Fruit fly (Drosophila melanogaster) whole organism, embryonic: ENCODE results near the gene CG17752.

Source experiments
- ATbp ChIP-seq: fragments of 200-800 bp; sonication (Bioruptor generic); optimal IDR thresholded peaks from 2 replicates; lab custom pipeline; 2017; ENCODE audit warnings: missing biosample characterization, mild to moderate bottlenecking, missing genetic modification characterization, missing genetic modification reagents
- Abd-B ChIP-seq: fragments of 200-800 bp; sonication (Bioruptor generic); optimal IDR thresholded peaks from 2 replicates; lab custom pipeline; 2018; ENCODE audit warnings: missing biosample characterization, mild to moderate bottlenecking, missing genetic modification characterization, moderate library complexity
- CG10462 ChIP-seq: fragments of 200-800 bp; sonication (Bioruptor generic); optimal IDR thresholded peaks from 2 replicates; lab custom pipeline; 2016; ENCODE audit warnings: missing biosample characterization, missing genetic modification characterization
- CG10979 ChIP-seq: fragments of 200-800 bp; sonication (Bioruptor generic); optimal IDR thresholded peaks from 2 replicates; lab custom pipeline; 2018; ENCODE audit warnings: missing biosample characterization, mild to moderate bottlenecking, missing genetic modification characterization, moderate library complexity
- CG11093 ChIP-seq: fragments of 200-800 bp; sonication (Bioruptor generic); IDR thresholded peaks from 3 replicates; pipeline ENCODE4 v1.3.6; 2022; ENCODE audit warnings: missing biosample characterization, missing genetic modification characterization
- CG11504 ChIP-seq: fragments of 200-800 bp; sonication (Bioruptor generic); optimal IDR thresholded peaks from 3 replicates; lab custom pipeline; 2019; ENCODE audit warnings: missing biosample characterization, mild to moderate bottlenecking, missing genetic modification characterization, moderate library complexity
- CG12391 ChIP-seq: fragments of 200-800 bp; sonication (Bioruptor generic); optimal IDR thresholded peaks from 3 replicates; lab custom pipeline; 2018; ENCODE audit warnings: missing biosample characterization, mild to moderate bottlenecking, missing genetic modification characterization, moderate library complexity
- CG13296 ChIP-seq: fragments of 200-800 bp; sonication (Bioruptor generic); optimal IDR thresholded peaks from 3 replicates; lab custom pipeline; 2018; ENCODE audit warnings: missing biosample characterization, mild to moderate bottlenecking, missing genetic modification characterization
- CG13424 ChIP-seq: fragments of 200-800 bp; sonication (Bioruptor generic); optimal IDR thresholded peaks from 2 replicates; lab custom pipeline; 2019; ENCODE audit warnings: missing biosample characterization, mild to moderate bottlenecking, missing genetic modification characterization, moderate library complexity
- CG13775 ChIP-seq: fragments of 200-800 bp; sonication (Bioruptor generic); optimal IDR thresholded peaks from 3 replicates; lab custom pipeline; 2017; ENCODE audit warnings: missing biosample characterization, mild to moderate bottlenecking, missing genetic modification characterization
- CG15011 ChIP-seq: fragments of 200-800 bp; sonication (Bioruptor generic); optimal IDR thresholded peaks from 3 replicates; lab custom pipeline; 2018; ENCODE audit warnings: missing biosample characterization, mild to moderate bottlenecking, missing genetic modification characterization
- CG15514 ChIP-seq: fragments of 200-800 bp; sonication (Bioruptor generic); optimal IDR thresholded peaks from 3 replicates; lab custom pipeline; 2017; ENCODE audit warnings: missing biosample characterization, missing genetic modification characterization, mild to moderate bottlenecking, moderate library complexity, missing genetic modification reagents
- CG1602 ChIP-seq: fragments of 200-800 bp; sonication (Bioruptor generic); optimal IDR thresholded peaks from 3 replicates; lab custom pipeline; 2016; ENCODE audit warnings: missing biosample characterization, missing genetic modification characterization
- CG1647 ChIP-seq: fragments of 200-800 bp; sonication (Bioruptor generic); optimal IDR thresholded peaks from 3 replicates; lab custom pipeline; 2016; ENCODE audit warnings: missing biosample characterization, missing genetic modification characterization
- CG16779 ChIP-seq: fragments of 200-800 bp; sonication (Bioruptor generic); IDR thresholded peaks from 2 replicates; pipeline ENCODE4 v1.3.6; 2022; ENCODE audit warnings: missing biosample characterization, missing genetic modification characterization
- CG17361 ChIP-seq: fragments of 200-800 bp; sonication (Bioruptor generic); IDR thresholded peaks from 3 replicates; pipeline ENCODE4 v1.3.6; 2022; ENCODE audit warnings: missing biosample characterization, missing genetic modification characterization
- CG2116 ChIP-seq: fragments of 200-800 bp; sonication (Bioruptor generic); optimal IDR thresholded peaks from 3 replicates; lab custom pipeline; 2018; ENCODE audit warnings: missing biosample characterization, mild to moderate bottlenecking, missing genetic modification characterization
- CG2712 ChIP-seq: fragments of 200-800 bp; optimal IDR thresholded peaks from 3 replicates; lab custom pipeline; 2019; ENCODE audit warnings: missing biosample characterization, mild to moderate bottlenecking, missing genetic modification characterization, moderate library complexity
- CG3847 ChIP-seq: fragments of 200-800 bp; sonication (Bioruptor generic); IDR thresholded peaks from 2 replicates; pipeline ENCODE4 v1.3.6; 2022; ENCODE audit warnings: missing biosample characterization, missing genetic modification characterization
- CG4820 ChIP-seq: fragments of 200-800 bp; sonication (Bioruptor generic); optimal IDR thresholded peaks from 3 replicates; lab custom pipeline; 2016; ENCODE audit warnings: missing biosample characterization, missing genetic modification characterization
- CG5245 ChIP-seq: fragments of 200-800 bp; sonication (Bioruptor generic); optimal IDR thresholded peaks from 3 replicates; lab custom pipeline; 2016; ENCODE audit warnings: missing biosample characterization, missing genetic modification characterization
- CG8281 ChIP-seq: fragments of 200-800 bp; sonication (Bioruptor generic); optimal IDR thresholded peaks from 2 replicates; lab custom pipeline; 2018; ENCODE audit warnings: missing biosample characterization, mild to moderate bottlenecking, missing genetic modification characterization, moderate library complexity
- CG8388 ChIP-seq: fragments of 200-800 bp; sonication (Bioruptor generic); optimal IDR thresholded peaks from 2 replicates; lab custom pipeline; 2019; ENCODE audit warnings: missing biosample characterization, mild to moderate bottlenecking, missing genetic modification characterization, moderate library complexity
- CG9817 ChIP-seq: fragments of 200-800 bp; sonication (Bioruptor generic); optimal IDR thresholded peaks from 2 replicates; lab custom pipeline; 2018; ENCODE audit warnings: missing biosample characterization, mild to moderate bottlenecking, missing genetic modification characterization, moderate library complexity
- CTCF ChIP-seq: fragments of 200-800 bp; sonication (Bioruptor generic); optimal IDR thresholded peaks from 2 replicates; lab custom pipeline; 2017; ENCODE audit warnings: missing biosample characterization, mild to moderate bottlenecking, missing genetic modification characterization, moderate library complexity
- CkIIα-i1 ChIP-seq: fragments of 200-800 bp; sonication (Bioruptor generic); IDR thresholded peaks from 2 replicates; pipeline ENCODE4 v1.3.6; 2022; ENCODE audit warnings: missing biosample characterization, missing genetic modification characterization
- D ChIP-seq, 2 experiments: fragments of 200-800 bp in 1 of 2; fragments of >200 bp in 1 of 2; sonication (Bioruptor generic) in 1 of 2; optimal IDR thresholded peaks; 2 replicates in 1 of 2; 3 replicates in 1 of 2; lab custom pipeline; 2017; ENCODE audit warnings: mild to moderate bottlenecking in 1 of 2, missing biosample characterization in 1 of 2, missing genetic modification characterization in 1 of 2, missing genetic modification reagents in 1 of 2
- D19B ChIP-seq: fragments of 200-800 bp; sonication (Bioruptor generic); optimal IDR thresholded peaks from 2 replicates; lab custom pipeline; 2017; ENCODE audit warnings: missing biosample characterization, mild to moderate bottlenecking, missing genetic modification characterization
- Dref ChIP-seq: fragments of 200-800 bp; sonication (Bioruptor generic); IDR thresholded peaks from 2 replicates; pipeline ENCODE4 v1.3.6; 2022; ENCODE audit warnings: missing biosample characterization, missing genetic modification characterization
- Fer1 ChIP-seq: fragments of 200-800 bp; sonication (Bioruptor generic); optimal IDR thresholded peaks from 2 replicates; lab custom pipeline; 2017; ENCODE audit warnings: missing biosample characterization, mild to moderate bottlenecking, missing genetic modification characterization
- Jarid2 ChIP-seq: fragments of 200-800 bp; sonication (Bioruptor generic); optimal IDR thresholded peaks from 3 replicates; lab custom pipeline; 2017; ENCODE audit warnings: mild to moderate bottlenecking, missing biosample characterization, missing genetic modification reagents, missing genetic modification characterization
- Max ChIP-seq: fragments of 200-800 bp; sonication (Bioruptor generic); optimal IDR thresholded peaks from 2 replicates; lab custom pipeline; 2016; ENCODE audit warnings: missing biosample characterization, mild to moderate bottlenecking, missing genetic modification characterization
- Nf-YC ChIP-seq: fragments of 200-800 bp; optimal IDR thresholded peaks from 3 replicates; lab custom pipeline; 2019; ENCODE audit warnings: missing biosample characterization, mild to moderate bottlenecking, missing genetic modification characterization, moderate library complexity
- Vsx1 ChIP-seq: fragments of 200-800 bp; sonication (Bioruptor generic); optimal IDR thresholded peaks from 2 replicates; lab custom pipeline; 2017; ENCODE audit warnings: missing biosample characterization, mild to moderate bottlenecking, missing genetic modification characterization, missing genetic modification reagents
- bcd ChIP-seq: fragments of 200-800 bp; sonication (Bioruptor generic); optimal IDR thresholded peaks from 2 replicates; lab custom pipeline; 2017; ENCODE audit warnings: missing biosample characterization, mild to moderate bottlenecking, missing genetic modification characterization
- bowl ChIP-seq: fragments of 200-800 bp; sonication (Bioruptor generic); IDR thresholded peaks from 2 replicates; pipeline ENCODE4 v1.3.6; 2022; ENCODE audit warnings: missing biosample characterization, missing genetic modification characterization
- caup ChIP-seq: fragments of 200-800 bp; sonication (Bioruptor generic); optimal IDR thresholded peaks from 3 replicates; lab custom pipeline; 2017; ENCODE audit warnings: missing biosample characterization, mild to moderate bottlenecking, missing genetic modification characterization, moderate library complexity; ENCODE audit not compliant: severe bottlenecking
- fru ChIP-seq: fragments of >200 bp; optimal IDR thresholded peaks from 2 replicates; lab custom pipeline; 2017
- grn ChIP-seq: fragments of 200-800 bp; sonication (Bioruptor generic); optimal IDR thresholded peaks from 3 replicates; lab custom pipeline; 2017; ENCODE audit warnings: missing biosample characterization, missing genetic modification characterization
- gsb ChIP-seq: fragments of 200-800 bp; sonication (Bioruptor generic); IDR thresholded peaks from 2 replicates; pipeline ENCODE4 v1.3.6; 2022; ENCODE audit warnings: missing biosample characterization, missing genetic modification characterization
- ind ChIP-seq: fragments of 200-800 bp; sonication (Bioruptor generic); optimal IDR thresholded peaks from 3 replicates; lab custom pipeline; 2016; ENCODE audit warnings: missing biosample characterization, missing genetic modification characterization
- lilli ChIP-seq: fragments of 200-800 bp; sonication (Bioruptor generic); optimal IDR thresholded peaks from 3 replicates; lab custom pipeline; 2016; ENCODE audit warnings: missing biosample characterization, missing genetic modification characterization
- lmd ChIP-seq: fragments of 200-800 bp; sonication (Bioruptor generic); IDR thresholded peaks from 2 replicates; pipeline ENCODE4 v1.3.6; 2022; ENCODE audit warnings: missing biosample characterization, missing genetic modification characterization
- nerfin-1 ChIP-seq: fragments of 200-800 bp; sonication (Bioruptor generic); optimal IDR thresholded peaks from 3 replicates; lab custom pipeline; 2019; ENCODE audit warnings: missing biosample characterization, mild to moderate bottlenecking, missing genetic modification characterization, moderate library complexity
- pb ChIP-seq: fragments of 200-800 bp; sonication (Bioruptor generic); optimal IDR thresholded peaks from 3 replicates; lab custom pipeline; 2016; ENCODE audit warnings: missing biosample characterization, missing genetic modification characterization
- phol ChIP-seq: fragments of 200-800 bp; sonication (Bioruptor generic); optimal IDR thresholded peaks from 3 replicates; lab custom pipeline; 2018; ENCODE audit warnings: missing biosample characterization, mild to moderate bottlenecking, missing genetic modification characterization, moderate library complexity
- scrt ChIP-seq: fragments of 200-800 bp; sonication (Bioruptor generic); optimal IDR thresholded peaks from 2 replicates; lab custom pipeline; 2018; ENCODE audit warnings: missing biosample characterization, mild to moderate bottlenecking, missing genetic modification characterization, moderate library complexity
- ttk ChIP-seq: fragments of 200-800 bp; sonication (Bioruptor generic); IDR thresholded peaks from 2 replicates; pipeline ENCODE4 v2.1.2; 2022; ENCODE audit warnings: missing biosample characterization, missing genetic modification characterization
- wek ChIP-seq: fragments of 200-800 bp; sonication (Bioruptor generic); optimal IDR thresholded peaks from 3 replicates; lab custom pipeline; 2018; ENCODE audit warnings: missing biosample characterization, mild to moderate bottlenecking, missing genetic modification characterization, moderate library complexity

CG17752 gene

DNA sequence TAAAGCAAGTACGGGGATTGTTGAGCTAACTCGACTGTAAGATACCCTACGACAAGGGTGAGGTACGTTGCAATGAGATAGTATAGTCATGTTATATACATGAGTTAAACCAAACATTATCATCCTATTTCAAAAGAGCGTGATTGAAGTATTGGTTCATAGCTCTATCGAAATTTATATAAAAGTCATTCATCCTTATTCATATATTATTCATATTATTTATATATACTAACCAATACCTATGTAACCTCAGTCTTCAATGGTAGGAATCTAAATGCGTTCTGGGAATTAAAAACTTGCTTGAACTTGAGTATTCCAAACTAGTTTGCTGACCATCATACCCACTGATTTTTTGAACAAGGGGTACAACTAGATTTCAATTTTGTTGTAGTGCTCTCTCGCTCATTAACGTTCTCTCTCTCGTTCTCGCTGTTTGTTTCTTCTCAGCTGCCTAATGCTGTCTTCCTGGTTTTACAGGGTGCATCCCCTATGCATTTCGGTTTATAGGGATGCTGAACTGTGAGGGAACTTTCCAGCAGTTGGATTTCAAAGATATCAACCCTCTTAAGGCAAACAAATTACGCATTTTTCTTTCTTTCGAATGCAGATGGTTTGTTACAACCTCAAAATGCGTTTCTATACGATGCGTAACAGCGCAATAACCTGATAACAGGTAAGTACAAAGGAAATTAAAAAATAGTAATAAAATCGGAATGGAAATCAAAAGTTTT lies 17.9 kb downstream of the CG17752 start (continued):
- no peak for TF ChIP-seq CG1602 (GFP tag; lab: Kevin White, UChicago)
- TF ChIP-seq Max (GFP tag; lab: Kevin White, UChicago), result peak; percentile 54
- TF ChIP-seq CTCF, result peak; percentile 1
- no peak for TF ChIP-seq wek (GFP tag; lab: Kevin White, UChicago)
- no peak for TF ChIP-seq CG11093
- no peak for TF ChIP-seq bowl
- TF ChIP-seq CG2116 (GFP tag; lab: Kevin White, UChicago), result no peak
- TF ChIP-seq CG13296, result peak; percentile 68
- peak; percentile 5 for TF ChIP-seq CG5245
- TF ChIP-seq Abd-B (GFP tag; lab: Kevin White, UChicago), result peak; percentile 50
- TF ChIP-seq pb, result no peak
- TF ChIP-seq CG10979, result peak; percentile 63
- TF ChIP-seq Jarid2 (GFP tag; lab: Kevin White, UChicago), result peak; percentile 40
- TF ChIP-seq Fer1 (GFP tag; lab: Kevin White, UChicago), result peak; percentile 61
- TF ChIP-seq D19B, result peak; percentile 92
- peak; percentile 29 for TF ChIP-seq CG13775
- TF ChIP-seq nerfin-1 (tag; lab: Kevin White, UChicago), result peak; percentile 44
- peak; percentile 40 for TF ChIP-seq CG15514 (GFP tag; lab: Kevin White, UChicago)
- peak; percentile 74 for TF ChIP-seq phol (tag; lab: Kevin White, UChicago)
- no peak for TF ChIP-seq Vsx1 (GFP tag; lab: Kevin White, UChicago)
- TF ChIP-seq Nf-YC (tag; lab: Kevin White, UChicago), result peak; percentile 43
- peak; percentile 35; the same call in 1 of the 2 replicates for TF ChIP-seq lmd (GFP tag; lab: Robert Waterston, UW)
- peak; percentile 20 for TF ChIP-seq CG12391 (tag; lab: Kevin White, UChicago)
- TF ChIP-seq lilli (GFP tag; lab: Kevin White, UChicago), result no peak
- TF ChIP-seq gsb (GFP tag; lab: Robert Waterston, UW), result 0 out of 2 replicates have a peak, but pooled peaks have one; percentile 8
- TF ChIP-seq grn (GFP tag; lab: Kevin White, UChicago), result no peak
- peak; percentile 61 for TF ChIP-seq ind (GFP tag; lab: Kevin White, UChicago)
- TF ChIP-seq CG8388 (GFP tag; lab: Kevin White, UChicago), result no peak
- no peak for TF ChIP-seq CG10462
- TF ChIP-seq Dref, result no peak
- TF ChIP-seq CG4820 (GFP tag; lab: Kevin White, UChicago), result peak; percentile 54
- peak; percentile 67 for TF ChIP-seq caup (GFP tag; lab: Kevin White, UChicago)
- TF ChIP-seq CG11504 (tag; lab: Kevin White, UChicago), result peak; percentile 81
- no peak for TF ChIP-seq D (optimal IDR thresholded peaks at IDR 0.05; lab: Kevin White, UChicago)
- peak; percentile 45 for TF ChIP-seq D (GFP tag; optimal IDR thresholded peaks at IDR 0.05; lab: Kevin White, UChicago)
- TF ChIP-seq ATbp (GFP tag; lab: Kevin White, UChicago), result no peak
- no peak for TF ChIP-seq CG8281 (tag; lab: Kevin White, UChicago)
- TF ChIP-seq ttk (GFP tag; lab: Robert Waterston, UW), result 0 out of 2 replicates have a peak, but pooled peaks have one; percentile 6
- no peak for TF ChIP-seq CG16779 (GFP tag; lab: Robert Waterston, UW)
- peak; percentile 43 for TF ChIP-seq CG15011 (GFP tag; lab: Kevin White, UChicago)
- TF ChIP-seq CG2712 (tag; lab: Kevin White, UChicago), result peak; percentile 75
- peak; percentile 51 for TF ChIP-seq bcd (GFP tag; lab: Kevin White, UChicago)
- TF ChIP-seq CG1647 (GFP tag; lab: Kevin White, UChicago), result no peak
- TF ChIP-seq fru (lab: Kevin White, UChicago), result no peak
- no peak for TF ChIP-seq CG3847 (GFP tag; lab: Robert Waterston, UW)
- no peak for TF ChIP-seq CG9817
- peak; percentile 20 for TF ChIP-seq scrt (GFP tag; lab: Kevin White, UChicago)
- no peak for TF ChIP-seq CkIIα-i1
- peak; percentile 87 for TF ChIP-seq CG17361 (GFP tag; lab: Robert Waterston, UW)
- peak; percentile 16 for TF ChIP-seq CG13424 (tag; lab: Kevin White, UChicago)
